Fruit fly (Drosophila melanogaster) whole organism, embryonic: Measurements from ENCODE around the gene Argl.

Source experiments
- Ada2b ChIP-seq: fragments of 200-800 bp; sonication (Bioruptor generic); IDR thresholded peaks from 2 replicates; pipeline ENCODE4 v1.3.6; 2022; ENCODE audit warnings: missing biosample characterization, missing genetic modification characterization
- B-H1 ChIP-seq: fragments of 200-800 bp; sonication (Bioruptor generic); IDR thresholded peaks from 3 replicates; pipeline ENCODE4 v1.3.6; 2022; ENCODE audit warnings: missing biosample characterization, missing genetic modification characterization
- B-H2 ChIP-seq: fragments of 200-800 bp; sonication (Bioruptor generic); optimal IDR thresholded peaks from 2 replicates; lab custom pipeline; 2018; ENCODE audit warnings: missing biosample characterization, mild to moderate bottlenecking, missing genetic modification characterization
- Bgb ChIP-seq: fragments of 200-800 bp; sonication (Bioruptor generic); IDR thresholded peaks from 2 replicates; pipeline ENCODE4 v1.3.6; 2022; ENCODE audit warnings: missing biosample characterization, missing genetic modification characterization; ENCODE audit not compliant: partially characterized antibody
- CG10147 ChIP-seq: fragments of 200-800 bp; sonication (Bioruptor generic); optimal IDR thresholded peaks from 2 replicates; lab custom pipeline; 2019; ENCODE audit warnings: missing biosample characterization, mild to moderate bottlenecking, missing genetic modification characterization, moderate library complexity
- CG10366 ChIP-seq: fragments of 200-800 bp; sonication (Bioruptor generic); IDR thresholded peaks from 2 replicates; pipeline ENCODE4 v1.3.6; 2022; ENCODE audit warnings: missing biosample characterization, missing genetic modification characterization
- CG10654 ChIP-seq: fragments of 200-800 bp; sonication (Bioruptor generic); optimal IDR thresholded peaks from 2 replicates; lab custom pipeline; 2016; ENCODE audit warnings: missing biosample characterization, missing genetic modification characterization
- CG11247 ChIP-seq: fragments of 200-800 bp; sonication (Bioruptor generic); IDR thresholded peaks from 2 replicates; pipeline ENCODE4 v1.3.6; 2022; ENCODE audit warnings: missing biosample characterization, missing genetic modification characterization
- CG11504 ChIP-seq: fragments of 200-800 bp; sonication (Bioruptor generic); optimal IDR thresholded peaks from 3 replicates; lab custom pipeline; 2019; ENCODE audit warnings: missing biosample characterization, mild to moderate bottlenecking, missing genetic modification characterization, moderate library complexity
- CG11695 ChIP-seq: fragments of 200-800 bp; sonication (Bioruptor generic); IDR thresholded peaks from 3 replicates; pipeline ENCODE4 v1.3.6; 2022; ENCODE audit warnings: missing biosample characterization, missing genetic modification characterization
- CG13123 ChIP-seq: fragments of 200-800 bp; sonication (Bioruptor generic); optimal IDR thresholded peaks from 2 replicates; lab custom pipeline; 2016; ENCODE audit warnings: missing biosample characterization, missing genetic modification characterization
- CG14860 ChIP-seq: fragments of 200-800 bp; sonication (Bioruptor generic); IDR thresholded peaks from 3 replicates; pipeline ENCODE4 v1.3.6; 2022; ENCODE audit warnings: missing biosample characterization, missing genetic modification characterization; ENCODE audit not compliant: partially characterized antibody
- CG18011 ChIP-seq: fragments of 200-800 bp; sonication (Bioruptor generic); optimal IDR thresholded peaks from 2 replicates; lab custom pipeline; 2017; ENCODE audit warnings: missing biosample characterization, missing genetic modification characterization, mild to moderate bottlenecking, moderate library complexity, missing genotype
- CG18476 ChIP-seq: fragments of 200-800 bp; sonication (Bioruptor generic); optimal IDR thresholded peaks from 2 replicates; lab custom pipeline; 2016; ENCODE audit warnings: missing biosample characterization, mild to moderate bottlenecking, missing genetic modification characterization
- CG18599 ChIP-seq: fragments of 200-800 bp; sonication (Bioruptor generic); optimal IDR thresholded peaks from 3 replicates; lab custom pipeline; 2017; ENCODE audit warnings: missing biosample characterization, missing genetic modification characterization, mild to moderate bottlenecking, moderate library complexity, missing genetic modification reagents
- CG2129 ChIP-seq: fragments of 200-800 bp; sonication (Bioruptor generic); IDR thresholded peaks from 2 replicates; pipeline ENCODE4 v1.3.6; 2022; ENCODE audit warnings: missing biosample characterization, missing genetic modification characterization; ENCODE audit not compliant: partially characterized antibody
- CG34224 ChIP-seq: fragments of 200-800 bp; sonication (Bioruptor generic); IDR thresholded peaks from 3 replicates; pipeline ENCODE4 v1.3.6; 2022; ENCODE audit warnings: missing biosample characterization, missing genetic modification characterization; ENCODE audit not compliant: partially characterized antibody
- CG34422 ChIP-seq: fragments of 200-800 bp; sonication (Bioruptor generic); IDR thresholded peaks from 3 replicates; pipeline ENCODE4 v1.3.6; 2022; ENCODE audit warnings: missing biosample characterization, missing genetic modification characterization
- CG6683 ChIP-seq: fragments of 200-800 bp; sonication (Bioruptor generic); optimal IDR thresholded peaks from 2 replicates; lab custom pipeline; 2017; ENCODE audit warnings: missing biosample characterization, mild to moderate bottlenecking, missing genetic modification characterization, missing genetic modification reagents
- CG8359 ChIP-seq: fragments of 200-800 bp; sonication (Bioruptor generic); optimal IDR thresholded peaks from 2 replicates; lab custom pipeline; 2017; ENCODE audit warnings: missing biosample characterization, mild to moderate bottlenecking, missing genetic modification characterization, borderline replicate concordance
- CTCF ChIP-seq: fragments of 200-800 bp; sonication (Bioruptor generic); optimal IDR thresholded peaks from 2 replicates; lab custom pipeline; 2017; ENCODE audit warnings: missing biosample characterization, mild to moderate bottlenecking, missing genetic modification characterization, moderate library complexity
- CoRest ChIP-seq: fragments of 200-800 bp; sonication (Bioruptor generic); optimal IDR thresholded peaks from 3 replicates; lab custom pipeline; 2018; ENCODE audit warnings: missing biosample characterization, mild to moderate bottlenecking, missing genetic modification characterization, moderate library complexity
- Doc2 ChIP-seq: fragments of 200-800 bp; sonication (Bioruptor generic); IDR thresholded peaks from 2 replicates; pipeline ENCODE4 v1.3.6; 2022; ENCODE audit warnings: missing biosample characterization, missing genetic modification characterization
- Drgx ChIP-seq: fragments of 200-800 bp; sonication (Bioruptor generic); IDR thresholded peaks from 2 replicates; pipeline ENCODE4 v1.3.6; 2022; ENCODE audit warnings: missing biosample characterization, missing genetic modification characterization
- Elba2 ChIP-seq: fragments of 200-800 bp; sonication (Bioruptor generic); optimal IDR thresholded peaks from 3 replicates; lab custom pipeline; 2016; ENCODE audit warnings: missing biosample characterization, missing genetic modification characterization
- Gsc ChIP-seq: fragments of 200-800 bp; sonication (Bioruptor generic); IDR thresholded peaks from 2 replicates; pipeline ENCODE4 v1.3.6; 2022; ENCODE audit warnings: missing biosample characterization, missing genetic modification characterization
- Gug ChIP-seq: fragments of 200-800 bp; sonication (Bioruptor generic); IDR thresholded peaks from 4 replicates; pipeline ENCODE4 v1.3.6; 2022; ENCODE audit warnings: missing biosample characterization, missing genetic modification characterization
- H15 ChIP-seq: fragments of 200-800 bp; sonication (Bioruptor generic); IDR thresholded peaks from 3 replicates; pipeline ENCODE4 v1.3.6; 2022; ENCODE audit warnings: missing biosample characterization, missing genetic modification characterization
- HmgZ ChIP-seq: fragments of 200-800 bp; sonication (Bioruptor generic); optimal IDR thresholded peaks from 2 replicates; lab custom pipeline; 2018; ENCODE audit warnings: missing biosample characterization, mild to moderate bottlenecking, missing genetic modification characterization
- Hr3 ChIP-seq: fragments of 200-800 bp; sonication (Bioruptor generic); optimal IDR thresholded peaks from 3 replicates; lab custom pipeline; 2016; ENCODE audit warnings: missing biosample characterization, missing genetic modification characterization
- Med ChIP-seq: fragments of 200-800 bp; sonication (Bioruptor generic); peaks from one replicate; lab custom pipeline; 2016; ENCODE audit warnings: missing biosample characterization, missing genetic modification characterization, mild to moderate bottlenecking, inconsistent platforms, moderate library complexity
- NC2β ChIP-seq: fragments of 200-800 bp; sonication (Bioruptor generic); optimal IDR thresholded peaks from 2 replicates; lab custom pipeline; 2016; ENCODE audit warnings: missing biosample characterization, missing genetic modification characterization
- Poxn ChIP-seq: fragments of 200-800 bp; sonication (Bioruptor generic); IDR thresholded peaks from 2 replicates; pipeline ENCODE4 v1.3.6; 2022; ENCODE audit warnings: missing biosample characterization, missing genetic modification characterization
- Sox100B ChIP-seq: fragments of 200-800 bp; sonication (Bioruptor generic); optimal IDR thresholded peaks from 3 replicates; lab custom pipeline; 2018; ENCODE audit warnings: missing biosample characterization, mild to moderate bottlenecking, missing genetic modification characterization
- Ssrp ChIP-seq: fragments of 200-800 bp; sonication (Bioruptor generic); optimal IDR thresholded peaks from 2 replicates; lab custom pipeline; 2018; ENCODE audit warnings: missing biosample characterization, mild to moderate bottlenecking, missing genetic modification characterization, moderate library complexity
- Stat92E ChIP-seq, 3 experiments: fragments of >200 bp in 2 of 3; fragments of 200-800 bp in 1 of 3; sonication (Bioruptor generic) in 1 of 3; optimal IDR thresholded peaks; 2 replicates each; lab custom pipeline; 2017 to 2019; ENCODE audit warnings: missing biosample characterization in 3 of 3, missing genetic modification characterization in 3 of 3, mild to moderate bottlenecking in 1 of 3, moderate library complexity in 1 of 3
- dati ChIP-seq: fragments of 200-800 bp; sonication (Bioruptor generic); IDR thresholded peaks from 2 replicates; pipeline ENCODE4 v1.3.6; 2022; ENCODE audit warnings: missing biosample characterization, missing genetic modification characterization
- fu2 ChIP-seq: fragments of 200-800 bp; sonication (Bioruptor generic); optimal IDR thresholded peaks from 2 replicates; lab custom pipeline; 2016; ENCODE audit warnings: missing biosample characterization, missing genetic modification characterization
- gsb-n ChIP-seq: fragments of 200-800 bp; sonication (Bioruptor generic); optimal IDR thresholded peaks from 3 replicates; lab custom pipeline; 2018; ENCODE audit warnings: missing biosample characterization, mild to moderate bottlenecking, missing genetic modification characterization
- lmd ChIP-seq: fragments of 200-800 bp; sonication (Bioruptor generic); IDR thresholded peaks from 2 replicates; pipeline ENCODE4 v1.3.6; 2022; ENCODE audit warnings: missing biosample characterization, missing genetic modification characterization
- maf-S ChIP-seq: fragments of 200-800 bp; sonication (Bioruptor generic); optimal IDR thresholded peaks from 2 replicates; lab custom pipeline; 2016; ENCODE audit warnings: missing biosample characterization, missing genetic modification characterization
- nmo ChIP-seq: fragments of 200-800 bp; sonication (Bioruptor generic); optimal IDR thresholded peaks from 2 replicates; lab custom pipeline; 2018; ENCODE audit warnings: missing biosample characterization, mild to moderate bottlenecking, missing genetic modification characterization, moderate library complexity
- odd ChIP-seq: fragments of 200-800 bp; sonication (Bioruptor generic); optimal IDR thresholded peaks from 2 replicates; lab custom pipeline; 2017; ENCODE audit warnings: missing biosample characterization, mild to moderate bottlenecking, missing genetic modification characterization
- pnt ChIP-seq: fragments of 200-800 bp; sonication (Bioruptor generic); optimal IDR thresholded peaks from 3 replicates; lab custom pipeline; 2016; ENCODE audit warnings: missing biosample characterization, missing genetic modification characterization
- scrt ChIP-seq: fragments of 200-800 bp; sonication (Bioruptor generic); optimal IDR thresholded peaks from 2 replicates; lab custom pipeline; 2018; ENCODE audit warnings: missing biosample characterization, mild to moderate bottlenecking, missing genetic modification characterization, moderate library complexity
- sens-2 ChIP-seq: fragments of 200-800 bp; sonication (Bioruptor generic); IDR thresholded peaks from 2 replicates; pipeline ENCODE4 v1.3.6; 2022; ENCODE audit warnings: missing biosample characterization, missing genetic modification characterization
- ssp ChIP-seq: fragments of 200-800 bp; sonication (Bioruptor generic); IDR thresholded peaks from 2 replicates; pipeline ENCODE4 v1.3.6; 2022; ENCODE audit warnings: missing biosample characterization, missing genetic modification characterization
- tna ChIP-seq: fragments of 200-800 bp; sonication (Bioruptor generic); IDR thresholded peaks from 2 replicates; pipeline ENCODE4 v1.3.6; 2022; ENCODE audit warnings: missing biosample characterization, missing genetic modification characterization; ENCODE audit not compliant: partially characterized antibody
- vnd ChIP-seq: fragments of 200-800 bp; sonication (Bioruptor generic); IDR thresholded peaks from 3 replicates; pipeline ENCODE4 v1.3.6; 2022; ENCODE audit warnings: missing biosample characterization, missing genetic modification characterization; ENCODE audit not compliant: partially characterized antibody
- yki ChIP-seq: fragments of >200 bp; optimal IDR thresholded peaks from 3 replicates; lab custom pipeline; 2018

The Argl gene

DNA sequence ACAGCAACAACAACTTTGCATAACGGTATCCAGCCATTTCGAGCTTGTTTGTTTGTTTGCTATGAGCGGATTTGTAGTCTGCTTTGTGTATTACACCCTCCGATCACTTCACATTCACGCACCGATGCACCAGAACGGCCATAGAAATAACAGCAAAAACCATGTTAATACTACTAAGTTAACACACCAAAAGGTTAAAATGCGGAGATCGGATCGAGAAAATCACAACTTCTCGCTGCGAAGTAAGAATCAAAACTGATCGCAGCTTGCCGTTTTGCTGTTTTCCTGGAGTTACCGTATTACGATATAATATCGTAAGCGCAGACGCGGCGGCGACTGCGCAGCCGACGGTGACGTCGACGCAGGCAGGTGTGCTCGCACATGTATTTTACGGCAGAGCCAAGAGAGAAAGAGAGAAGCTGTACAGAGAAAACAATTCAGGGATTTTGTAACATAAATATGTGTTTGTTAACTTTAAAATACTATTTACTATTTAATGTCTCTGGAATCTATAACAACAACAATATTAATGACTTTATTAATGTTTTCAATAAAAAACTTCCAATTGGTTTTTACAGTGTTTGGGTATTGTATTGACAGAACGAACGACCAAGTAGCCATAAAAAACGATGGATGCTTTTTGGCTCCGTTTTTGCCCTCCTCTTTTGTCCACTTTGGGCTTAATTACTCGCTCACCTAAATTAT, 42.9 kb upstream of the Argl start, which contains the start of gene CG13101 (continued):
- TF ChIP-seq dati (GFP tag; lab: Robert Waterston, UW), result peak; percentile 61; the same call in 1 of the 2 replicates
- peak; percentile 83 for TF ChIP-seq NC2β (GFP tag; lab: Kevin White, UChicago)
- TF ChIP-seq CG14860 (GFP tag; lab: Robert Waterston, UW), result no peak
- peak; percentile 97 for TF ChIP-seq CG11695 (GFP tag; lab: Robert Waterston, UW)
- peak; percentile 79 for TF ChIP-seq CG13123 (GFP tag; lab: Kevin White, UChicago)
- peak; percentile 91 for TF ChIP-seq HmgZ (tag; lab: Kevin White, UChicago)
- TF ChIP-seq CG18599, result peak; percentile 93
- no peak for TF ChIP-seq tna (GFP tag; lab: Robert Waterston, UW)
- TF ChIP-seq CG34422, result peak; percentile 95; the same call in 2 of the 3 replicates
- TF ChIP-seq CG10366 (GFP tag; lab: Robert Waterston, UW), result peak; percentile 92
- peak; percentile 95 for TF ChIP-seq gsb-n (tag; lab: Kevin White, UChicago)
- peak; percentile 87 for TF ChIP-seq ssp (GFP tag; lab: Robert Waterston, UW)
- peak; percentile 94 for TF ChIP-seq CoRest (tag; lab: Kevin White, UChicago)
- peak; percentile 91 for TF ChIP-seq CG11504 (tag; lab: Kevin White, UChicago)
- TF ChIP-seq Gug (GFP tag; lab: Robert Waterston, UW), result peak; percentile 67; the same call in 3 of the 4 replicates
- peak; percentile 95 for TF ChIP-seq nmo
- TF ChIP-seq CG18011 (GFP tag; lab: Kevin White, UChicago), result peak; percentile 63
- TF ChIP-seq B-H2, result no peak
- peak; percentile 80 for TF ChIP-seq maf-S
- peak; percentile 90 for TF ChIP-seq Hr3
- TF ChIP-seq CTCF (GFP tag; lab: Kevin White, UChicago), result peak; percentile 50
- TF ChIP-seq Gsc (GFP tag; lab: Robert Waterston, UW), result no peak
- peak; percentile 91 for TF ChIP-seq lmd (GFP tag; lab: Robert Waterston, UW)
- TF ChIP-seq sens-2, result peak; percentile 82
- TF ChIP-seq CG10654 (GFP tag; lab: Kevin White, UChicago), result peak; percentile 84
- TF ChIP-seq yki (lab: Kevin White, UChicago), result no peak
- peak; percentile 89 for TF ChIP-seq H15 (GFP tag; lab: Robert Waterston, UW)
- TF ChIP-seq scrt, result peak; percentile 79
- TF ChIP-seq CG18476, result peak; percentile 90
- TF ChIP-seq Elba2 (GFP tag; lab: Kevin White, UChicago), result peak; percentile 41
- TF ChIP-seq CG34224 (GFP tag; lab: Robert Waterston, UW), result 0 out of 3 replicates have a peak, but pooled peaks have one; percentile 9
- peak; percentile 58 for TF ChIP-seq Poxn (GFP tag; lab: Robert Waterston, UW)
- TF ChIP-seq CG6683 (GFP tag; lab: Kevin White, UChicago), result peak; percentile 87
- peak; percentile 94 for TF ChIP-seq Ada2b
- TF ChIP-seq CG11247 (GFP tag; lab: Robert Waterston, UW), result peak; percentile 85
- TF ChIP-seq Stat92E (GFP tag; optimal IDR thresholded peaks at IDR 0.05; lab: Kevin White, UChicago), result peak in 1 of 3 experiments; percentile 83
- TF ChIP-seq pnt (GFP tag; lab: Kevin White, UChicago), result peak; percentile 58
- peak; percentile 97 for TF ChIP-seq Drgx (GFP tag; lab: Robert Waterston, UW)
- peak; percentile 63 for TF ChIP-seq fu2 (GFP tag; lab: Kevin White, UChicago)
- peak; percentile 91 for TF ChIP-seq B-H1
- TF ChIP-seq CG10147 (GFP tag; lab: Kevin White, UChicago), result peak; percentile 92
- no peak for TF ChIP-seq CG2129
- no peak for TF ChIP-seq Bgb (GFP tag; lab: Robert Waterston, UW)
- no peak for TF ChIP-seq Doc2 (GFP tag; lab: Robert Waterston, UW)
- peak; percentile 90 for TF ChIP-seq odd
- peak; percentile 87 for TF ChIP-seq Ssrp (tag; lab: Kevin White, UChicago)
- peak; percentile 96 for TF ChIP-seq Med (GFP tag; lab: Kevin White, UChicago)
- TF ChIP-seq vnd (GFP tag; lab: Robert Waterston, UW), result no peak
- peak; percentile 79 for TF ChIP-seq CG8359 (GFP tag; lab: Kevin White, UChicago)
- peak; percentile 89 for TF ChIP-seq Sox100B (GFP tag; lab: Kevin White, UChicago)
